Fruit fly (Drosophila melanogaster) whole organism, wandering third instar larva: ENCODE results near the gene Phb1.

Source experiments
- Abd-B ChIP-seq: fragments of >200 bp; optimal IDR thresholded peaks from 2 replicates; lab custom pipeline; 2017; ENCODE audit warnings: missing biosample characterization, missing genetic modification characterization
- Dfd ChIP-seq: fragments of >200 bp; optimal IDR thresholded peaks from 2 replicates; lab custom pipeline; 2017; ENCODE audit warnings: missing biosample characterization, missing genetic modification characterization
- Dif ChIP-seq: fragments of 200-275, 200-300 bp; sonication (Bioruptor generic); optimal IDR thresholded peaks from 2 replicates; lab custom pipeline; 2018; ENCODE audit warnings: missing biosample characterization, missing genetic modification characterization; ENCODE audit not compliant: partially characterized antibody
- Hr78 ChIP-seq: fragments of >200 bp; optimal IDR thresholded peaks from 2 replicates; lab custom pipeline; 2017; ENCODE audit warnings: missing biosample characterization, missing genetic modification characterization
- Hr83 ChIP-seq: fragments of 200-300 bp; sonication (Bioruptor generic); optimal IDR thresholded peaks from 2 replicates; lab custom pipeline; 2016; ENCODE audit warnings: missing biosample characterization, mild to moderate bottlenecking, missing genetic modification characterization, moderate library complexity; ENCODE audit not compliant: poor library complexity, severe bottlenecking
- Jra ChIP-seq: sonication (Bioruptor generic); optimal IDR thresholded peaks from 2 replicates; lab custom pipeline; 2016; ENCODE audit warnings: missing biosample characterization, missing genetic modification characterization
- OdsH ChIP-seq: fragments of 200-800 bp; sonication (Bioruptor generic); optimal IDR thresholded peaks from 2 replicates; lab custom pipeline; 2016; ENCODE audit warnings: missing biosample characterization, mild to moderate bottlenecking, missing genetic modification characterization
- br ChIP-seq: fragments of 200-800 bp; sonication (Bioruptor generic); optimal IDR thresholded peaks from 2 replicates; lab custom pipeline; 2016; ENCODE audit warnings: missing biosample characterization, missing genetic modification characterization
- brk ChIP-seq: fragments of 200-800 bp; sonication (Bioruptor generic); optimal IDR thresholded peaks from 2 replicates; lab custom pipeline; 2016; ENCODE audit warnings: missing biosample characterization, mild to moderate bottlenecking, missing genetic modification characterization
- dl ChIP-seq, 2 experiments: fragments of 175-275, 200-275 bp in 1 of 2; fragments of 200-275 bp in 1 of 2; sonication (Bioruptor generic); optimal IDR thresholded peaks; lab custom pipeline; 2018; ENCODE audit warnings: mild to moderate bottlenecking in 2 of 2, missing biosample characterization in 2 of 2, missing genetic modification characterization in 2 of 2, moderate library complexity in 2 of 2; ENCODE audit not compliant: partially characterized antibody in 2 of 2, insufficient read depth in 1 of 2
- dsf ChIP-seq: sonication (Bioruptor generic); optimal IDR thresholded peaks from 2 replicates; lab custom pipeline; 2016; ENCODE audit warnings: missing biosample characterization, missing genetic modification characterization, borderline replicate concordance
- ey ChIP-seq: fragments of 200-800 bp; sonication (Bioruptor generic); optimal IDR thresholded peaks from 2 replicates; lab custom pipeline; 2016; ENCODE audit warnings: missing biosample characterization, missing genetic modification characterization
- fru ChIP-seq: fragments of 200-800 bp; sonication (Bioruptor generic); optimal IDR thresholded peaks from 3 replicates; lab custom pipeline; 2016; ENCODE audit warnings: missing biosample characterization, mild to moderate bottlenecking, missing genetic modification characterization
- usp ChIP-seq: fragments of >200 bp; optimal IDR thresholded peaks from 2 replicates; lab custom pipeline; 2017; ENCODE audit warnings: missing biosample characterization, missing genetic modification characterization

DNA sequence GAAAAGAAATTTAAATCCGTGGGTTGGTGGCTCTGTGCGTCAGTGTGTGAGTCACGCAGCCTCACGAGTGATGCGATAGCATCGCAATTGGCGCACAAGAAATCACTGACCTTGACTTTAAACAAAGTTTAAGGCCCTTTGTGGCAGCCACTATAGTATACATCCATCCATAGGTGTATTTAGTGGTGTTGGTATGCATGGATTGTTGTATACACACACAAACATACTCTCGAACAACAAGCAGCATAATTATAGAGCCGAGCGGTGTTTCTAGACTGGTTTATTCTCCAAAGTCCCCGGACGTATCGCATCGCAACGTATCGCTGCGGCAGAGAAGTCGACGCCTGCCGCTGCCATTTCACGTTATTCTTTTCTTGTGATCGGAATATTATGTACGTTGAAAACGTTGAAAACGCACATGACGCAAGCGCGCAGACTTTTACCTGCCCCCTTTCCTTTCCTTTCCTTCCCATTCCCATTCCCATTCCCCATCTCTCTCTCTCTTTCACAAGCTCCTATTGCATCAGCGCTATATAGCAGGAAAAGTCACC is 33.1 kb upstream of the Phb1 start:
- TF ChIP-seq Hr83 = peak; percentile 35
- TF ChIP-seq Abd-B (GFP tag; lab: Kevin White, UChicago) = no peak
- no peak for TF ChIP-seq Dfd (GFP tag; lab: Kevin White, UChicago)
- TF ChIP-seq Hr78 = no peak
- TF ChIP-seq Jra = no peak
- no peak for TF ChIP-seq brk (GFP tag; lab: Kevin White, UChicago)
- TF ChIP-seq br (GFP tag; lab: Kevin White, UChicago) = no peak
- no peak for TF ChIP-seq dsf (GFP tag; lab: Kevin White, UChicago)
- no peak for TF ChIP-seq Dif (GFP tag; lab: Kevin White, UChicago)
- no peak for TF ChIP-seq usp (GFP tag; lab: Kevin White, UChicago)
- TF ChIP-seq fru (GFP tag; lab: Kevin White, UChicago) = no peak
- TF ChIP-seq ey (GFP tag; lab: Kevin White, UChicago) = no peak
- no peak for TF ChIP-seq dl (GFP tag; optimal IDR thresholded peaks at IDR 0.05; lab: Kevin White, UChicago; ENCODE audit: insufficient read depth in 1 of 2, partially characterized antibody in 2 of 2)
- TF ChIP-seq OdsH = no peak
